Fruit fly (Drosophila melanogaster) whole organism, embryonic: ENCODE results near the gene CtBP.
A peak's percentile ranks its signal among the peaks of the same experiment; 100 is the strongest.

Source experiments
- Atf-2 ChIP-seq: fragments of 200-800 bp; sonication (Bioruptor generic); optimal IDR thresholded peaks from 2 replicates; lab custom pipeline; 2016; ENCODE audit warnings: missing biosample characterization, missing genetic modification characterization
- BtbVII ChIP-seq: fragments of 200-800 bp; sonication (Bioruptor generic); optimal IDR thresholded peaks from 3 replicates; lab custom pipeline; 2017; ENCODE audit warnings: missing biosample characterization, mild to moderate bottlenecking, missing genetic modification characterization
- CG11398 ChIP-seq: fragments of 200-800 bp; sonication (Bioruptor generic); optimal IDR thresholded peaks from 2 replicates; lab custom pipeline; 2016; ENCODE audit warnings: missing biosample characterization, missing genetic modification characterization
- CG12155 ChIP-seq: fragments of 200-800 bp; sonication (Bioruptor generic); optimal IDR thresholded peaks from 3 replicates; lab custom pipeline; 2016; ENCODE audit warnings: missing biosample characterization, missing genetic modification characterization
- CG12744 ChIP-seq: fragments of 200-800 bp; sonication (Bioruptor generic); optimal IDR thresholded peaks from 2 replicates; lab custom pipeline; 2016; ENCODE audit warnings: missing biosample characterization, missing genetic modification characterization
- CG13624 ChIP-seq: fragments of 200-800 bp; sonication (Bioruptor generic); optimal IDR thresholded peaks from 2 replicates; lab custom pipeline; 2016; ENCODE audit warnings: missing biosample characterization, missing genetic modification characterization
- CG1602 ChIP-seq: fragments of 200-800 bp; sonication (Bioruptor generic); optimal IDR thresholded peaks from 3 replicates; lab custom pipeline; 2016; ENCODE audit warnings: missing biosample characterization, missing genetic modification characterization
- CG18262 ChIP-seq: fragments of 200-800 bp; optimal IDR thresholded peaks from 3 replicates; lab custom pipeline; 2019; ENCODE audit warnings: missing biosample characterization, mild to moderate bottlenecking, missing genetic modification characterization, moderate library complexity
- CG18599 ChIP-seq: fragments of 200-800 bp; sonication (Bioruptor generic); optimal IDR thresholded peaks from 3 replicates; lab custom pipeline; 2017; ENCODE audit warnings: missing biosample characterization, missing genetic modification characterization, mild to moderate bottlenecking, moderate library complexity, missing genetic modification reagents
- CG2199 ChIP-seq: fragments of 200-800 bp; sonication (Bioruptor generic); IDR thresholded peaks from 3 replicates; pipeline ENCODE4 v1.3.6; 2022; ENCODE audit warnings: missing biosample characterization, missing genetic modification characterization
- CG2889 ChIP-seq: fragments of 200-800 bp; sonication (Bioruptor generic); IDR thresholded peaks from 3 replicates; pipeline ENCODE4 v1.3.6; 2022; ENCODE audit warnings: missing biosample characterization, missing genetic modification characterization
- CG30020 ChIP-seq: fragments of 200-800 bp; optimal IDR thresholded peaks from 2 replicates; lab custom pipeline; 2019; ENCODE audit warnings: missing biosample characterization, mild to moderate bottlenecking, missing genetic modification characterization, moderate library complexity
- CG34376 ChIP-seq: fragments of 200-800 bp; sonication (Bioruptor generic); optimal IDR thresholded peaks from 2 replicates; lab custom pipeline; 2018; ENCODE audit warnings: missing biosample characterization, mild to moderate bottlenecking, missing genetic modification characterization
- CG4328 ChIP-seq: fragments of 200-800 bp; sonication (Bioruptor generic); optimal IDR thresholded peaks from 3 replicates; lab custom pipeline; 2017; ENCODE audit warnings: missing biosample characterization, missing genetic modification reagents, missing genetic modification characterization
- CG7357 ChIP-seq: fragments of 200-800 bp; sonication (Bioruptor generic); IDR thresholded peaks from 3 replicates; pipeline ENCODE4 v1.3.6; 2022; ENCODE audit warnings: missing biosample characterization, missing genetic modification characterization
- CG9437 ChIP-seq: fragments of 200-800 bp; sonication (Bioruptor generic); optimal IDR thresholded peaks from 2 replicates; lab custom pipeline; 2018; ENCODE audit warnings: missing biosample characterization, mild to moderate bottlenecking, missing genetic modification characterization
- CG9727 ChIP-seq: fragments of 200-800 bp; sonication (Bioruptor generic); optimal IDR thresholded peaks from 3 replicates; lab custom pipeline; 2017; ENCODE audit warnings: missing biosample characterization, mild to moderate bottlenecking, missing genetic modification characterization
- CG9876 ChIP-seq: fragments of 200-800 bp; sonication (Bioruptor generic); optimal IDR thresholded peaks from 2 replicates; lab custom pipeline; 2016; ENCODE audit warnings: missing biosample characterization, missing genetic modification characterization
- Doc3 ChIP-seq: fragments of 200-800 bp; sonication (Bioruptor generic); IDR thresholded peaks from 3 replicates; pipeline ENCODE4 v1.3.6; 2022; ENCODE audit warnings: missing biosample characterization, missing genetic modification characterization; ENCODE audit not compliant: partially characterized antibody
- ERR ChIP-seq: fragments of 200-800 bp; sonication (Bioruptor generic); optimal IDR thresholded peaks from 2 replicates; lab custom pipeline; 2016; ENCODE audit warnings: missing biosample characterization, missing genetic modification characterization
- Ets97D ChIP-seq: fragments of 200-800 bp; sonication (Bioruptor generic); optimal IDR thresholded peaks from 3 replicates; lab custom pipeline; 2016; ENCODE audit warnings: missing biosample characterization, missing genetic modification characterization
- Fer1 ChIP-seq: fragments of 200-800 bp; sonication (Bioruptor generic); optimal IDR thresholded peaks from 2 replicates; lab custom pipeline; 2017; ENCODE audit warnings: missing biosample characterization, mild to moderate bottlenecking, missing genetic modification characterization
- H2.0 ChIP-seq: fragments of 200-800 bp; sonication (Bioruptor generic); IDR thresholded peaks from 2 replicates; pipeline ENCODE4 v1.3.6; 2022; ENCODE audit warnings: missing biosample characterization, missing genetic modification characterization
- Hand ChIP-seq: fragments of 200-800 bp; sonication (Bioruptor generic); optimal IDR thresholded peaks from 2 replicates; lab custom pipeline; 2017; ENCODE audit warnings: mild to moderate bottlenecking, missing biosample characterization, missing genetic modification reagents, missing genetic modification characterization
- Hmr ChIP-seq: fragments of 200-800 bp; sonication (Bioruptor generic); optimal IDR thresholded peaks from 3 replicates; lab custom pipeline; 2017; ENCODE audit warnings: mild to moderate bottlenecking, missing biosample characterization, missing genetic modification reagents, missing genetic modification characterization
- Hr3 ChIP-seq: fragments of 200-800 bp; sonication (Bioruptor generic); optimal IDR thresholded peaks from 3 replicates; lab custom pipeline; 2016; ENCODE audit warnings: missing biosample characterization, missing genetic modification characterization
- Hr51 ChIP-seq, 2 experiments: fragments of 200-800 bp; sonication (Bioruptor generic); optimal IDR thresholded peaks; 2 replicates in 1 of 2; 3 replicates in 1 of 2; lab custom pipeline; 2016 to 2018; ENCODE audit warnings: missing biosample characterization in 2 of 2, missing genetic modification characterization in 2 of 2, mild to moderate bottlenecking in 1 of 2, moderate library complexity in 1 of 2
- Hr78 ChIP-seq, 2 experiments: fragments of 200-800 bp in 1 of 2; fragments of >200 bp in 1 of 2; sonication (Bioruptor generic) in 1 of 2; optimal IDR thresholded peaks; 2 replicates each; lab custom pipeline; 2017 to 2019; ENCODE audit warnings: missing biosample characterization in 2 of 2, missing genetic modification characterization in 2 of 2, mild to moderate bottlenecking in 1 of 2, moderate library complexity in 1 of 2
- Kr ChIP-seq: fragments of 200-800 bp; sonication (Bioruptor generic); optimal IDR thresholded peaks from 2 replicates; lab custom pipeline; 2017; ENCODE audit warnings: missing biosample characterization, mild to moderate bottlenecking, missing genetic modification characterization
- Neu2 ChIP-seq: fragments of 200-800 bp; sonication (Bioruptor generic); optimal IDR thresholded peaks from 3 replicates; lab custom pipeline; 2016; ENCODE audit warnings: missing biosample characterization, missing genetic modification characterization, borderline replicate concordance
- Opbp ChIP-seq: fragments of 200-800 bp; sonication (Bioruptor generic); IDR thresholded peaks from 3 replicates; pipeline ENCODE4 v1.3.6; 2022; ENCODE audit warnings: missing biosample characterization, missing genetic modification characterization; ENCODE audit not compliant: partially characterized antibody
- Sin3A ChIP-seq: fragments of >200 bp; optimal IDR thresholded peaks from 2 replicates; lab custom pipeline; 2018
- bcd ChIP-seq: fragments of 200-800 bp; sonication (Bioruptor generic); optimal IDR thresholded peaks from 2 replicates; lab custom pipeline; 2017; ENCODE audit warnings: missing biosample characterization, mild to moderate bottlenecking, missing genetic modification characterization
- bigmax ChIP-seq: fragments of 200-800 bp; sonication (Bioruptor generic); optimal IDR thresholded peaks from 2 replicates; lab custom pipeline; 2018; ENCODE audit warnings: missing biosample characterization, mild to moderate bottlenecking, missing genetic modification characterization
- bsh ChIP-seq, 2 experiments: fragments of 200-800 bp; sonication (Bioruptor generic); optimal IDR thresholded peaks; 2 replicates each; lab custom pipeline; 2017 to 2018; ENCODE audit warnings: mild to moderate bottlenecking in 2 of 2, missing biosample characterization in 2 of 2, missing genetic modification characterization in 2 of 2, moderate library complexity in 1 of 2
- corto ChIP-seq: fragments of 200-800 bp; sonication (Bioruptor generic); optimal IDR thresholded peaks from 2 replicates; lab custom pipeline; 2016; ENCODE audit warnings: missing biosample characterization, mild to moderate bottlenecking, missing genetic modification characterization, moderate library complexity
- cwo ChIP-seq: fragments of 200-800 bp; sonication (Bioruptor generic); optimal IDR thresholded peaks from 3 replicates; lab custom pipeline; 2017; ENCODE audit warnings: missing biosample characterization, missing genetic modification characterization, mild to moderate bottlenecking, moderate library complexity, missing genetic modification reagents
- danr ChIP-seq: fragments of 200-800 bp; sonication (Bioruptor generic); IDR thresholded peaks from 2 replicates; pipeline ENCODE4 v1.3.6; 2022; ENCODE audit warnings: missing biosample characterization, missing genetic modification characterization
- fru ChIP-seq: fragments of >200 bp; optimal IDR thresholded peaks from 2 replicates; lab custom pipeline; 2017
- hbn ChIP-seq: fragments of 200-800 bp; sonication (Bioruptor generic); IDR thresholded peaks from 2 replicates; pipeline ENCODE4 v1.3.6; 2022; ENCODE audit warnings: missing biosample characterization, missing genetic modification characterization; ENCODE audit not compliant: partially characterized antibody
- hkb ChIP-seq, 2 experiments: fragments of 200-800 bp in 1 of 2; fragments of >200 bp in 1 of 2; sonication (Bioruptor generic) in 1 of 2; IDR thresholded peaks in 1 of 2; optimal IDR thresholded peaks in 1 of 2; 2 replicates each; pipeline versions ENCODE4 v1.3.6 to Lab custom; 2017 to 2022; ENCODE audit warnings: missing biosample characterization in 1 of 2, missing genetic modification characterization in 1 of 2
- klu ChIP-seq: fragments of 200-800 bp; sonication (Bioruptor generic); IDR thresholded peaks from 2 replicates; pipeline ENCODE4 v1.3.6; 2022; ENCODE audit warnings: missing biosample characterization, missing genetic modification characterization
- org-1 ChIP-seq: fragments of 200-800 bp; sonication (Bioruptor generic); optimal IDR thresholded peaks from 2 replicates; lab custom pipeline; 2017; ENCODE audit warnings: missing biosample characterization, missing genetic modification characterization
- scrt ChIP-seq: fragments of 200-800 bp; sonication (Bioruptor generic); optimal IDR thresholded peaks from 2 replicates; lab custom pipeline; 2018; ENCODE audit warnings: missing biosample characterization, mild to moderate bottlenecking, missing genetic modification characterization, moderate library complexity
- seq ChIP-seq: fragments of 200-800 bp; sonication (Bioruptor generic); IDR thresholded peaks from 2 replicates; pipeline ENCODE4 v1.3.6; 2022; ENCODE audit warnings: missing biosample characterization, missing genetic modification characterization
- tgo ChIP-seq: fragments of 200-800 bp; sonication (Bioruptor generic); IDR thresholded peaks from 3 replicates; pipeline ENCODE4 v1.3.6; 2022; ENCODE audit warnings: missing biosample characterization, missing genetic modification characterization
- twi ChIP-seq: fragments of 200-800 bp; optimal IDR thresholded peaks from 2 replicates; lab custom pipeline; 2019; ENCODE audit warnings: missing biosample characterization, mild to moderate bottlenecking, missing genetic modification characterization, moderate library complexity
- wor ChIP-seq: fragments of 200-800 bp; sonication (Bioruptor generic); IDR thresholded peaks from 2 replicates; pipeline ENCODE4 v1.3.6; 2022; ENCODE audit warnings: missing biosample characterization, missing genetic modification characterization

The CtBP gene

dm6 chr3R:13030257-13031173 lies 19.1 kb downstream of the CtBP start, which contains the start of the genes CG46281 and CG46280 (continued):
- no peak for TF ChIP-seq CG2889 (GFP tag; lab: Robert Waterston, UW)
- no peak for TF ChIP-seq tgo (GFP tag; lab: Robert Waterston, UW)
- no peak for TF ChIP-seq ERR (GFP tag; lab: Kevin White, UChicago)
- TF ChIP-seq seq (GFP tag; lab: Robert Waterston, UW): no peak
- no peak for TF ChIP-seq Atf-2
- TF ChIP-seq CG11398 (GFP tag; lab: Kevin White, UChicago): no peak
- no peak for TF ChIP-seq bigmax (GFP tag; lab: Kevin White, UChicago)
- peak; percentile 83 for TF ChIP-seq hkb (optimal IDR thresholded peaks at IDR 0.05; lab: Kevin White, UChicago)
- TF ChIP-seq hkb (GFP tag; IDR thresholded peaks at IDR 0.05; lab: Robert Waterston, UW): peak; percentile 40; the same call in 1 of the 2 replicates
- no peak for TF ChIP-seq bsh (GFP tag; optimal IDR thresholded peaks at IDR 0.05; lab: Kevin White, UChicago)
- TF ChIP-seq Kr: no peak
- no peak for TF ChIP-seq org-1 (GFP tag; lab: Kevin White, UChicago)
- no peak for TF ChIP-seq cwo (GFP tag; lab: Kevin White, UChicago)
- no peak for TF ChIP-seq scrt
- no peak for TF ChIP-seq CG9727 (GFP tag; lab: Kevin White, UChicago)
- TF ChIP-seq Hr51 (GFP tag; optimal IDR thresholded peaks at IDR 0.05; lab: Kevin White, UChicago): peak in 1 of 2 experiments; percentile 11
- no peak for TF ChIP-seq fru
- TF ChIP-seq CG12155 (GFP tag; lab: Kevin White, UChicago): no peak
- no peak for TF ChIP-seq wor (GFP tag; lab: Robert Waterston, UW)
- TF ChIP-seq Opbp: peak; percentile 61; the same call in 1 of the 3 replicates
- TF ChIP-seq CG12744: no peak
- peak; percentile 22 for TF ChIP-seq CG4328 (GFP tag; lab: Kevin White, UChicago)
- TF ChIP-seq CG13624 (GFP tag; lab: Kevin White, UChicago): peak; percentile 43
- TF ChIP-seq BtbVII (GFP tag; lab: Kevin White, UChicago): peak; percentile 2
- no peak for TF ChIP-seq CG18599 (GFP tag; lab: Kevin White, UChicago)
- peak; percentile 24 for TF ChIP-seq Hr3 (GFP tag; lab: Kevin White, UChicago)
- no peak for TF ChIP-seq danr (GFP tag; lab: Robert Waterston, UW)
- no peak for TF ChIP-seq bcd (GFP tag; lab: Kevin White, UChicago)
- TF ChIP-seq CG7357 (GFP tag; lab: Robert Waterston, UW): no peak
- no peak for TF ChIP-seq twi (tag; lab: Kevin White, UChicago)
- 0 out of 3 replicates have a peak, but pooled peaks have one; percentile 43 for TF ChIP-seq Doc3
- TF ChIP-seq hbn: peak; percentile 40; the same call in 1 of the 2 replicates
- TF ChIP-seq CG18262 (tag; lab: Kevin White, UChicago): no peak
- TF ChIP-seq H2.0: no peak
- peak; percentile 74 for TF ChIP-seq CG30020 (tag; lab: Kevin White, UChicago)
- TF ChIP-seq Hr78 (GFP tag; optimal IDR thresholded peaks at IDR 0.05; lab: Kevin White, UChicago): no peak
- peak; percentile 23 for TF ChIP-seq Hand (GFP tag; lab: Kevin White, UChicago)
- TF ChIP-seq CG9437: peak; percentile 6
- TF ChIP-seq CG2199 (GFP tag; lab: Robert Waterston, UW): no peak
- TF ChIP-seq CG1602 (GFP tag; lab: Kevin White, UChicago): no peak
- no peak for TF ChIP-seq CG34376 (GFP tag; lab: Kevin White, UChicago)
- TF ChIP-seq Fer1: peak; percentile 20
- TF ChIP-seq Ets97D (GFP tag; lab: Kevin White, UChicago): peak; percentile 52
- TF ChIP-seq Hmr (GFP tag; lab: Kevin White, UChicago): no peak
- no peak for TF ChIP-seq CG9876 (GFP tag; lab: Kevin White, UChicago)
- no peak for TF ChIP-seq klu (GFP tag; lab: Robert Waterston, UW)
- TF ChIP-seq Neu2: no peak
- peak; percentile 66 for TF ChIP-seq Sin3A (lab: Kevin White, UChicago)
- no peak for TF ChIP-seq corto
